Fruit fly (Drosophila melanogaster): Measurements from ENCODE around the gene lz.

lz gene

DNA sequence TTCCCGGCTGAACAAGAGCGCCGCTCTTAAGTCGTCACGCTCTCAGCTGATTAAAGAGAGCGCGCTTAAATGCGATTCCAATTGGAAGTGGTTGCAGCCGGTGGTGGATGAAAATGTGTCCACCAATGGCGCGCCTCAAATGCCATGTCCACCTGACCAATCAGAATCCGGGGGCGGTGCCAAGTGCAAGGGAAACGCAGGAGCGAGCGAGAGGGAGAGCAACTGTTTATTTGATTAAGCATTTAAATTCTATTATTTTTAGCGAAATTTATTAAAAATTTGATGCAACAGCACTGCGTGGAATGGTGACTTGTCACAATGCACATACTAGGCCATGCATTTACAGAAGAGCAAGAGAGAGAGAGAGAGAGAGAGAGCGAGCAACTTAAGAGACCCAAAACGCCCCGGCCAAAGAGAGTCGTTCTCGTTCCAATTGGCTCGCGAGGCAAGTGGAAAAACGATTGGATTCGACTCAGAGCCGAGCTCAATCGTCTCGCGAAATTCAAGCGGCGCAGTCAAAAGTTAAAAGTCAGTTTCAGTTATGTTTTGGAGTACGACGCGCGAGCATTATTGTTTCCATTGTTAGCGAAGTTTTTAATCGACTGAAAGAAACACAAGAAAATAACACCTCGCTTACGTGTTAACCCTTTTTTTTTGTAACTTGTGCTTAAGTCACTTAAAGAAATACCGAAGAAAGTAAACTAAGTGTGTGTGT lies at the start of gene lz:
Gene lz, plus strand, starts transcription at position 626 of the 715 bp plus-strand sequence.
- TF ChIP-seq CG8478 (optimal IDR thresholded peaks at IDR 0.05) (no peak), CTCF (optimal IDR thresholded peaks at IDR 0.05) (no peak)

DNA sequence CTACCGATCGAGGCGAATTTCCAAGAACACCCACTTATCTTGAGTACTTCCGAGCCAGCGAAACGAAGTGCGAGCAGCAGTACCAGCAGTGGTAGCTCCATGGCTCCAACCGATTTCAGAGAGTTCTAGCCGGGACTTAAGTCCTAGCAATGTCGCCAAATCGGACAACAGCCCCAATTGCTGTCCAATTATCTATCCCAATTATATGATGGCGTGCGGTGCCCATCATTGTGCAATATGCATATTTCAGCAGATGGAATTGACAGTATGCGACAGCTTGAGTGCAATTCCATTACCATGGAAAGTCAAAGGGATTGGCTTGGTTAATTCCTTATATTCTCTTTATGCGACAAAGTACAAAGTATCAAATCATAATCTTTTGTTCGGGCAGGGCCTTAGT lies 48.0 kb upstream of the lz start, which contains the start of gene Ir8a:
Gene Ir8a, minus strand, starts transcription at position 101 of the 400 bp plus-strand sequence.
- no peak for TF ChIP-seq CG8478 (optimal IDR thresholded peaks at IDR 0.05)
- no peak for TF ChIP-seq CTCF (optimal IDR thresholded peaks at IDR 0.05)

DNA sequence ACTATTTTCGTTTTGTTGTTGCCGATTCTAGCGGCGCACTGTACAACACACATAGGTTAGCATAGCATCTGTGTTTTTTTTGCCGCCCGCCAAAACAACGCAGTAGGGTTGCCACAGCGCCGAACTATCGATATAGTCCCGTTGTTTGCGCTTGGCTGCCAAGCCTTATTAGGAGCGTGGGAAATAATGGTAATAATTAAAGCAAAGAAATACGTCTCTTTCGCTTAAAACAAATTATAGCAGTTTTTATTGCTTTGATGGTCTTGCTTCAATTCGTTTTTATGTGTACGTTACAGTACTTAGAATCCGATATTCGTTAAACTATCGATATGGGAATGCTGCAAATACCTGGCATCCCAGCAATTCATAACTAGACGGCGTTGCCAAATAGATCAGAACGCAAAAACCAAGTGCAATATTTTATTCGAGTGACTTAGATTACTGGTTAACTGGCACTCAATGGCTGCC lies 41.0 kb upstream of the lz start, which contains the start of the genes mxc and Larp7:
Gene mxc, minus strand, starts transcription at position 51 of the 468 bp plus-strand sequence.
Gene Larp7, plus strand, starts transcription at position 401 of the 468 bp plus-strand sequence.
- TF ChIP-seq CTCF (optimal IDR thresholded peaks at IDR 0.05) (peak in 1 of 2 experiments; percentile 21), CG8478 (optimal IDR thresholded peaks at IDR 0.05) (no peak)

DNA sequence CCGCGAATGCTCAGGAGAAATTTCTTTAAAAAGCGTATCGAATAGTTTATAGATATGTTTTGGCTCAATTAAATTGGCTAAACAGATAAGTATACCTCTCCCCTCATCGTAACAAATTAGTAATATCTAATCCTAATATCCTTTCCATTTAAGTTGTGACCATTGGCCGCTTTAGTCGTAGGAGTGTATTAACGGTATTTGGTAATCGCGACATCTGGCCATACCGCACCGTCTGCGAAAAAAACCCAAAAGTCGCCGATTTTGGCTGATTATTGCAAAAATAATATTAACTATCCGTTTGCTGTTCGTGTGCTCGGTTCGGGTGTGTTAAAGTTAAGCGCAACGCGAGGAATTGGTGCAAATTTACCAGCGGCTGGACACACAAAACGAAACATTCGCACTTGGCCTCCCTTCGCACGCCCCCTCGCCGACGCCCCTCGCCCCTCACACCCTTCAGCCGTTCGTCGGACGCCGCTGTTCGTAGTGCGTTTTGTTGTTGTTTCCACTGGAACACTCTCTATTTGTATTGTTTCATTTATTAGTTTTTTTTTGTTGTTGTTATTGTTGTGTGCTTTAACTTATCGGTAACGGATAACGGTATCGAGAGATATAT lies 37.2 kb upstream of the lz start, which contains the start of the genes amx and Dsor1:
Gene amx, minus strand, starts transcription at position 166 of the 613 bp plus-strand sequence.
Gene Dsor1, plus strand, starts transcription at position 172 of the 613 bp plus-strand sequence.
- no peak for TF ChIP-seq CTCF (optimal IDR thresholded peaks at IDR 0.05)
- TF ChIP-seq CG8478 (optimal IDR thresholded peaks at IDR 0.05): no peak

DNA sequence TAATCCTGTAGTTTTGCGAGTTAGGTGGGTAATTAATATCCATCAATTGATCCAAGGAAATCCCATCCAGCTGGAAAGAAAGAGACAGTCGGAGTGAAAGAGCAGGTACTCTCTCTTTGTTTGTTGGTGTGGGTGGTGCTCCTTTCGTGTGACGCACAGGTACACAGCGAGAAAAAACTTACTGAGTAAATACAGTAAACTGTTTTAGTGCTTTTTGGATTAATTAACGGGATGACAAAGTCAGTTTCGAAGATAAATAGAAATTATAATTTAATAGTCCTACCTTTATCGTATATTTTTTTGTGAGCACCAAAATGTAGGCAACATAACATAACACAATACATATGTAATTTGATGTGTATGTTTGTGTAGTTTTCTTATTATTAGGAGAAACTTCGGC lies 36.4 kb upstream of the lz start:
- TF ChIP-seq CTCF (optimal IDR thresholded peaks at IDR 0.05): no peak
- no peak for TF ChIP-seq CG8478 (optimal IDR thresholded peaks at IDR 0.05)

DNA sequence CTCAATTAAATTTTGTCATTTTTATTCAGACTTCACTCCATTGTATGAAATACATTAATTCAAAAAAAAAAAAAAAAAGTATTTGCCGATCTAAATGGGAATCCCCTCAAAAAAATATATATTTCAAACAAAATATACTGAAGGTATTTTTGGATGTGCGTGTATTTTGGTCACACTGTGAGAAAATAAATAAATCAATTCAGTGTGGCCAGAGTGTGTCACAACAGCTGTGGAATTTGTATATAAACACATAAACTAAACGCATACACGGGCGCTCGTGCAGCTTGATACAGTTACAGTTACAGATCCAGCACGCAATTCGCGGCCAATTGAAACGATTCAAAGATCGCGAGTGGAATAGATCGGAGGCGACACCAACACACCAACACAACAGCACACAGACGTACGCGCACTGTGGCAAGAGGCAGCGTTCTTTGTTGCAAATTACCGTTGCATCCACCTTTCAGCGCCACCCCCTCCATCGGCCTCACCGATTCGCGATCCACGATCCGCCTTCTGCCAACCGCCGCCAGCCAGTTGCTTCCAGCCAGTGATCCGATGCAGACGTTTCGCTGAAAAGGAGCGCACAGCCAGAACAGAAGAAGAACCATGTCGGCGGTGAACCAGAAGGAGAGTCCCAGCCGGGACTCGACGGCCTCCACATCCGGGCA lies 34.2 kb upstream of the lz start, which contains the start of gene CG17754:
Gene CG17754, plus strand, starts transcription at position 260 of the 671 bp plus-strand sequence.
- TF ChIP-seq CG8478 (optimal IDR thresholded peaks at IDR 0.05): no peak
- no peak for TF ChIP-seq CTCF (optimal IDR thresholded peaks at IDR 0.05)

DNA sequence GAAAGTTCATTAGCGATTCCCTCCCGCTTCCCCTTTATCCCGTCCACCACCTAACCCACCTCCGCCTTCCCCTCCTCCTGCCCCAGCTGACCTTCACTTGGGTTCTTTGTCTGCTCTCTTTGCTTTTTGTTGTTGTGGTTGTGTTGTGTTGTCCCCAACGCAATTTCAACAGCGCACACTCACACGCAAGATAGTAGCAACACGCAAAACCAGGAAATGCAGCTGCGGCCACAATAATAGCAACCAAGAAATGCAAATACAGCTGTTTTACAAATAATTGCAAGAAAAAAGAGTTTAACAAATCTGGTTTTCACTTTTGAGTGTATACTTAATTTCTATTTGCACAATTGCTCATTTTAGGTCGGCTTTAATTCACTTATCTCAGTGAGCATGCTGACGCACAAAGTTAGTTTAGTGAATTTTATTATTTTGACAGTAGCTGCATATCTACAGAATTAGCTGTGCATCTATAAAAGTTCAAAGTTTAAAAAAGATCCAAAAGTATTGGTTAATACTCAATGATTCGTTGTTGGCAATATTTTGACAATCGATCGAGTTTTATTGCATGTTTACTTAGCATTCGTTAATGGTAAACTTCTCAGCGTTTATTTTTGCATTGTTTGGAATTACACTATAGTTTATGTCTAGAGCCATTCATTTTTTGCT lies 33.1 kb upstream of the lz start:
- no peak for TF ChIP-seq CTCF (optimal IDR thresholded peaks at IDR 0.05)
- no peak for TF ChIP-seq CG8478 (optimal IDR thresholded peaks at IDR 0.05)

DNA sequence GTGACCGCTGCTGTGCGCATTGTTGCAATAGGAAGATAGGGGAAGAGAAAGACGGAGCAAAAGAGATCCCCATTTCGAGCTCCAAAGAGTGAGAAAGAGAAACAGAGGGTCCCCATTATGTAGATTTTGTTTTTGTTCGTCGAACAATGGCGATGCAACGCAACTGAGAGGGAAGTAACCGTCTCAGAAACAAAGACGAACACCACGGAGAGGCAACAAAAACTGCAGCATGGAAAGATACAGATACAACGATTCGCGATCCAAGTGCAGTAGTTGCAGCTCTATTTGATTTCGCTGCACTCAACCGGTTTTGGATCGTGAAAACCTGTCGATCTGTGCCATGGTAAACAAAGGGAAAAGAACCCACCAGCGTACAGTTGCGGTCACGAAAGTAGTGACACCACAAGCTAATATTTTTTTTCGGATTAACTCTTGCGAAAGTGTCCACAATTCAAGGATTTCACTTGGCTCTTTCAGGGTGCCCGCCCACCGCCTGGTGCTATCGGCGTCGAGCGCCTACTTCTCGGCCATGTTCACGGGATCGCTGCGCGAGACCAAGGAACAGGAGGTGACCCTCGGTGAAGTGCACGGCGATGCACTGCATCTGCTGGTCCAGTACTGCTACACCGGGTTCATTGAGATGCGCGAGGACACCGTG lies 32.3 kb upstream of the lz start:
- TF ChIP-seq CTCF (optimal IDR thresholded peaks at IDR 0.05) (no peak), CG8478 (optimal IDR thresholded peaks at IDR 0.05) (no peak)

DNA sequence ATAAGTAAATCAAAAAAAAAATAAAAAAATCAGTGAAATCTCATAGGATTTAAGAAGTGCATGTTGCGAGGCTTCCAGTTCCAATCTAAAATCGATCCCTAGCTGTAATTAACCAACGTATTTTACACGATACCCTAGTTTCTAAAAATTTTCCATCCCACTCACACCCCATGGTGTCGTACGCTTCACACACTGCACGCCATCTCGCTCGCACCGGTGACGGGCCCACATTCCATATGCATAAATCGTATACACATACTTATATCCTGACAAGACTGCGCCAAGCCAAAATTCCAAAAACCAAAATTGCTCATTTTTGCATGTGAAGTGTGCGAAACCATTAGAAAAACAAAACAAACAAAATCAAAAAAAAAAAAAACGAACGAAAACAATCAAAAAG lies 29.4 kb upstream of the lz start:
- TF ChIP-seq CTCF (optimal IDR thresholded peaks at IDR 0.05) (no peak), CG8478 (optimal IDR thresholded peaks at IDR 0.05) (no peak)

DNA sequence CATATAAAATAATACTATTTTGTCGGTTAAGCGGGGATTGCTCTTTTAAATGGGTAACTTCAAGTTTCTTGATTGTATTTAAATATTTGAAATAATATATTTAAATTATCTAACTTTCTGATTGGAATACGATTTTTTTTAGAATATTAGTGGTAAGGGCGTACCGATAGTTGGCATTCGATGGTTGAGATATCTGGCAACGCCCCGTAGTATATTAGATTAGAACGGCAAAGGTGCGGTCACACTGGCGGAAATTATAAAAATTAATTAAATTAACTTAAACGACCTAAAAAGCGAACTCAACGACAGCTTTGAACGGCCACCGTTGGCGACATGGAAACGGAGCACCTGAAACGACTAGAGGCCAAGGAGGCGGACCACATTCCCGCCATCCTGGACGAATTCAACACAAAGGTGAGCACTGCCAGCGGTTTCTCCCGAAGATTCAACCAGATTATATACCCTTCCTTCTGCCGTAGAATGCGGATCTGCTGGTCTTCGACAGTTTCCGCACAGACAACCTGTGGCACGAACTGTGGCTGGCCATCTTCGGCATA lies 28.4 kb upstream of the lz start, which contains the start of gene ric8a:
Gene ric8a, plus strand, starts transcription at position 205 of the 557 bp plus-strand sequence.
- TF ChIP-seq CG8478 (optimal IDR thresholded peaks at IDR 0.05) (no peak), CTCF (optimal IDR thresholded peaks at IDR 0.05) (no peak)

DNA sequence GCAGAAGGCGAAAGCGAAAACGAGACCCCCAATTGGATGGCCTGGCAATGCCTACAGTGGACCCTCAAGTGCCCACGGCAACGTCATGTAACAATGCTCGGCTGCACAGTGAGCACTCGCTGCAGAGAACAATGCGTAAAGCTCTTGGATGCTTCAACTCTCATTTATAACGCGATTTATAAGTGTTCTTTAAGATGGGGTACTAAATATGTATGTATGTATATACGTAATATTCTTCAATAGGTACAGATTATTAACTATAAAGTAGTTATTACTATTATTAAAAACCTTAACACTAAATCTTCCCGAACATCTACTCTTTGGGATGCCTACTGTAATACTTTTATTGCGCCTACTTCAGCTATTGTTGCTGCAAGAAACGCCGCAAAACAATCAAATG lies 18.4 kb upstream of the lz start:
- TF ChIP-seq CTCF (optimal IDR thresholded peaks at IDR 0.05) (no peak), CG8478 (optimal IDR thresholded peaks at IDR 0.05) (no peak)

DNA sequence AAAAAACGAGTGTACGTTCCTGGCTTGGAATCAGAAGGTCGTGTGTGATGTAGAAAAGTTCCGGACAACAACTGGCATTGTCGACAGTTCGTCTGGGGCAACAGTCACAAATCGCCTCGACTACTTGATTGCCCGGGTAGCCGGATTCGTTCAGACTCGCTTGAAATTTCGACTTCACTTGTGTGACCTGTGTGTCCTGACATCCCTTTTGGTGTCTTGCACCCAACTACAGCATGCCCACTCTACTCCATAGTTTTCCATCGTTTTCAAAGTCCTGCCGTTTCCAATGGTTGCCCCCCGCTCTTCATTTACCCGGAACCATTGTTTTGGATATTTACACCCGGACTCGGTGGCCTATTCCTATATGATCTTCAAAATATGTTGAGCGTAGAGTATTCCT lies 16.9 kb upstream of the lz start, which contains the start of gene Erk7:
Gene Erk7, minus strand, starts transcription at position 101 of the 400 bp plus-strand sequence.
- TF ChIP-seq CG8478 (optimal IDR thresholded peaks at IDR 0.05) (no peak), CTCF (optimal IDR thresholded peaks at IDR 0.05) (no peak)

DNA sequence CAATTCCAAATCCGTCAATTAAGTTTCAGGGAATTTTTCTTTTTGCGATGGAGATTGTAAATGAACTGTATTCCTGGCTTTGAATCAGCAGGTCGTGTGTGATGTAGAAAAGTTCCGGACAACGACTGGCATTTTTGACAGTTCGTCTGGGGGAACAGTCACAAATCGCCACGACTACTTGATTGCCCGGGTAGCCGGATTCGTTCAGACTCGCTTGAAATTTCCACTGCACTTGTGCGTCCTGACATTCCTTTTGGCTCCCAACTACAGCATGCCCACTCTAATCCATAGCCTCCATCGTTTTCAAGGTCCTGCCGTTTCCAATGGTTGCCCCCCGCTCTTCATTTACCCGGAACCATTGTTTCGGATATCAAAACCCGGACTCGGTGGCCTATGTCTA lies 14.6 kb upstream of the lz start, which contains the start of gene CG17440:
Gene CG17440, minus strand, starts transcription at position 101 of the 400 bp plus-strand sequence.
- TF ChIP-seq CTCF (optimal IDR thresholded peaks at IDR 0.05): no peak
- no peak for TF ChIP-seq CG8478 (optimal IDR thresholded peaks at IDR 0.05)

Measured in S2 (cell line).